Fruit fly (Drosophila melanogaster): ENCODE results near the gene shep.

The shep gene

dm6 chr3L:5277942-5278341 is at the start of gene shep:
TSS of gene shep (minus strand) at chr3L:5277944.
- TF ChIP-seq CG17801 (GFP tag; optimal IDR thresholded peaks at IDR 0.05; ENCODE audit: partially characterized antibody): peak; percentile 91

- TF ChIP-seq CG17801 (GFP tag; optimal IDR thresholded peaks at IDR 0.05; ENCODE audit: partially characterized antibody): no peak
Measured at dm6 chr3L:5297237-5297636, 19.5 kb upstream of the shep start.

DNA sequence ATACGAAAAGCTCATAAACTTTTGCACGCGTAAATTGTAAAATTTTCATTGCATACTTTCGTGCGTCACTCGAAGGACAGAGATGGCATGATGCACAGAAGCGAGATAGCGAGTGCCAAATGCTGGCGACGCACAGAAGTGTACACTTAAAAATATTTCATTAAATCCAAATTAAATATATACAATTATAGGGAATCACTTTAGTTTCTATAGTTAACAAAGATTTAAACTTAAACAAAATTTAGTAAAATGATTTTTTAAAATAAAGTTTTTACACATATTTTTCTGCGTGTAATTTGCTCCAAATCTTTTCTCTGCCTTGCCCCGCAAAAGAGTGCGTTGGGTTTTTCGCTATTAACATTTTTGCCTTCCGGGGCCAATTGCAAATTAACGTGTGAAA is 10.4 kb upstream of the shep start:
- peak; percentile 82 for TF ChIP-seq CG17801 (GFP tag; optimal IDR thresholded peaks at IDR 0.05; ENCODE audit: partially characterized antibody)

- no peak for TF ChIP-seq CG17801 (GFP tag; optimal IDR thresholded peaks at IDR 0.05; ENCODE audit: partially characterized antibody)
Measured at dm6 chr3L:5279998-5280610, 2.4 kb upstream of the shep start.

dm6 chr3L:5278864-5279263 is 1.1 kb upstream of the shep start:
- no peak for TF ChIP-seq CG17801 (GFP tag; optimal IDR thresholded peaks at IDR 0.05; ENCODE audit: partially characterized antibody)

dm6 chr3L:5277035-5277434 is 709 bp downstream of the shep start:
- TF ChIP-seq CG17801 (GFP tag; optimal IDR thresholded peaks at IDR 0.05; ENCODE audit: partially characterized antibody): peak; percentile 40

DNA sequence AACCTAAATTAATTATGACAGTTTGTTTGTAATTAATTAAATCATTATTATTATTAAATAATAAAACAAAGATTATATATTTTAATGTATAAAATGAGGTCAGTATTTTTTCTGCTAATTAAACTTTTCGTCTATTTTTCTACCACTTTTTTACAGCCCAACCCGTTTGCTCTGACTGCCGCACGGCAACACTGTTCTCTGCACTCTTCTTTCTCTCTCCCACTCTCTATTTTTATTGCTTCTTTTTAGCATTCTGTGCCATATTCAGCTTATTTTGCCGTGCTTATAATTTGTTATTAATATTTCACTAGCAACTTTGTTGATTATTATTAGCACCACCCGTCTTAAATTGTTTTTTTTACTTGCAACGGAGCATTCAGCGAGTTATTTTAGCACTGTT is 1.2 kb downstream of the shep start:
- no peak for TF ChIP-seq CG17801 (GFP tag; optimal IDR thresholded peaks at IDR 0.05; ENCODE audit: partially characterized antibody)

- TF ChIP-seq CG17801 (GFP tag; optimal IDR thresholded peaks at IDR 0.05; ENCODE audit: partially characterized antibody): no peak
Measured at dm6 chr3L:5275558-5275957, 2.2 kb downstream of the shep start.

DNA sequence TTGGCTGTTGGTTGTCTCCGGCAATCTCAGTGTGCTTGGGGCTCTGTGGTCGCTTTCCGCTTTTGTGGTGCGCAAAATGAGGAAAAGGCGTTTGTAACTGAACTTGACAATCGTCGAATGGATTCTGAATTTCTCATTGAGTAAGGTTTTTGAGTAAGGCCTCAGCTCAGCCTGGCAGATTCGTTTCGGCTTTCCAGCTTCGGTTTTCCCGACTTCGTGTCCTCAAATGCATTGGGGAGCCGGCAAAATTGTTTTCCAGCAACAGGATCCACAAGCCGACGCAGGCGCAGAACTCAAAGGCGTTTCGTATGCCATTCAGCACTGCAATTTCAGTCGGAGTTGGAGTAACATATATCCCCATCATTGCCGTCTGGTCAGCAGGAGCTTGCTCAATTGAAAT is 4.5 kb downstream of the shep start:
- no peak for TF ChIP-seq CG17801 (GFP tag; optimal IDR thresholded peaks at IDR 0.05; ENCODE audit: partially characterized antibody)

dm6 chr3L:5271468-5272102 is 6.2 kb downstream of the shep start:
- TF ChIP-seq CG17801 (GFP tag; optimal IDR thresholded peaks at IDR 0.05; ENCODE audit: partially characterized antibody): no peak

- TF ChIP-seq CG17801 (GFP tag; optimal IDR thresholded peaks at IDR 0.05; ENCODE audit: partially characterized antibody): no peak
Measured at dm6 chr3L:5268485-5268884, 9.3 kb downstream of the shep start.

dm6 chr3L:5252500-5253007 is 25.2 kb downstream of the shep start:
- no peak for TF ChIP-seq CG17801 (GFP tag; optimal IDR thresholded peaks at IDR 0.05; ENCODE audit: partially characterized antibody)

DNA sequence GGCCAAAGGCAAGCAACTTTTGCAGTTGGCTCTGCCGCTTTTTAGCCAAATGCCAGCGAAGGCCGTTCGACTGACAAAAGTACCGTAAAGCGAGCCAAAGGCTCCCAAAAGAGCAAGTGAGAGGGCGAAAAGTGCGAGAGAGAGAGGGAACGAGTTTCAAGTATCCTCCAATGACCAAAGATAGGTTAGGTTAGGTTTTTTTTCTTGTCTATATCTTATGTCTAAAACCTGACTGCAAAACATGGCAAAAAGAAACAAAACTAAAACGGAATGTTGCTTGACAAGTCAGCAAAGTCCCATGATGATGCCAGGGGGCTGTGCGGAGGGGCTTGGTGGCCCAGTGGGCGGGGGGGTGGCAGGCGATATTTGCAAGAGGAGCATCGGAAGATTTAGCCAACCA is 26.3 kb downstream of the shep start:
- no peak for TF ChIP-seq CG17801 (GFP tag; optimal IDR thresholded peaks at IDR 0.05; ENCODE audit: partially characterized antibody)

dm6 chr3L:5248863-5249262 is 28.9 kb downstream of the shep start:
- TF ChIP-seq CG17801 (GFP tag; optimal IDR thresholded peaks at IDR 0.05; ENCODE audit: partially characterized antibody): peak; percentile 47

- no peak for TF ChIP-seq CG17801 (GFP tag; optimal IDR thresholded peaks at IDR 0.05; ENCODE audit: partially characterized antibody)
Measured at dm6 chr3L:5247923-5248821, 29.6 kb downstream of the shep start.

Measured in ovary, adult (tissue).